Worm (Caenorhabditis elegans) whole organism, mixed stage, embryonic: ENCODE data around the gene tank-1.
A peak's percentile ranks its signal among the peaks of the same experiment; 100 is the strongest.

Source experiments
- elt-1 ChIP-seq: sonication (generic microtip); optimal IDR thresholded peaks from 2 replicates; lab custom pipeline; 2017; ENCODE audit warnings: missing genetic modification characterization, mild to moderate bottlenecking, missing compliant biosample characterization, antibody characterized with exemption, moderate library complexity, borderline replicate concordance; ENCODE audit not compliant: insufficient read depth
- nhr-28 ChIP-seq: fragments of 150-350 bp; optimal IDR thresholded peaks from 2 replicates; lab custom pipeline; 2014; ENCODE audit warnings: missing biosample characterization, missing genetic modification characterization
- sptf-1 ChIP-seq: sonication (generic microtip); optimal IDR thresholded peaks from 2 replicates; lab custom pipeline; 2017; ENCODE audit warnings: mild to moderate bottlenecking, missing genetic modification characterization, moderate library complexity, missing compliant biosample characterization
- unc-39 ChIP-seq: fragments of 150-350 bp; optimal IDR thresholded peaks from 2 replicates; lab custom pipeline; 2014; ENCODE audit warnings: missing biosample characterization, missing genetic modification characterization
- zip-8 ChIP-seq: fragments of 150-350 bp; optimal IDR thresholded peaks from 2 replicates; lab custom pipeline; 2014; ENCODE audit warnings: missing biosample characterization, missing genetic modification characterization

DNA sequence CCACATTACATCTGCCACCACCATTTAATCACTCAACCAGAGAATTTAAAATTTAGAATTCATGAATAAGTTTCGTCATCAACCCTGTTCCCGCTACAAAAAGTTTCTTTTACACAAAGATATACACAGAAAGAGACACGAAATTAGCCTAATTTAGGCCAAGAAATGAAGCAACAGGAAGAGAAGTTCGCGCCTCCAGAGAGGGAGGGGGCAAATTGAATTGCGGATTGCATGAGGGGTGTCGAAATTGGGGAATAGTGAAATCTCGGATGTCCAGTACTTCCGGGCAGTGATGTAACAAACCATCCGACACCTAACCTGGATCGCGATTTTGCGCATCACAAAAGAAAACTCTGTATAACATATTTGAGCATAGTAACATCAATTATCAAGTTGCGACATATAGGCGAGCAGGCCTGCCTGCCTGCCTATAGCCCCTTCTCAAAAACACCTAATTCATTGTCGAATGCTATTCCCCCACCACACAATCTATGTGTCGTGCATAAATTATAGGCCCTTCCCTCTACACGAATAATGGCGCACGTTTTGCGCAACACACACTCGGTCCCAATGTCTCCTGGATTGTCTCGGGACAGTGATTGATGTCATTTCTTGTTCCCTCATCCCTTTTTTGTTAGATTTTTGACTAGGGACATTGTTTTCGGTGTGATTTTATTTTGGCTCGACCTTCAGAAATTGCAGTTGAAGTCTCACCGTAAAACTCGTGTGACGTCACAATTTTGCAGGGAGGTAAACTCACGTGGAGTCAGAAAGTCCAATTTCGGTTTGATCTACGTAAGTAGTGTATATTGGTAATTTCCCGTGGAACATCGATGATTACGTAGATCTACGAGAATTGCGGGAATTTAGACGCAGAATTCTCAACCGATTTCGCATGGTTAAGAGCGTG is 57.5 kb downstream of the tank-1 start:
- TF ChIP-seq sptf-1 (tag; lab: Kevin White, UChicago) (no peak), zip-8 (peak; percentile 57), elt-1 (tag; lab: Kevin White, UChicago) (no peak), unc-39 (no peak), nhr-28 (no peak)
